Worm (Caenorhabditis elegans) whole organism, L3 larva: ENCODE results near the gene T05C1.3.

Experiments
- elt-3 ChIP-seq, 3 experiments: fragments of 150-350 bp in 1 of 3; sonication (generic microtip) in 2 of 3; optimal IDR thresholded peaks; 2 replicates in 2 of 3; 4 replicates in 1 of 3; lab custom pipeline; 2014 to 2017; ENCODE audit warnings: missing biosample characterization in 3 of 3, missing genetic modification characterization in 3 of 3
- fkh-2 ChIP-seq: fragments of 150-350 bp; optimal IDR thresholded peaks from 2 replicates; lab custom pipeline; 2014; ENCODE audit warnings: missing biosample characterization, missing genetic modification reagents, missing genetic modification characterization
- nhr-237 ChIP-seq: fragments of 150-350 bp; optimal IDR thresholded peaks from 2 replicates; lab custom pipeline; 2014; ENCODE audit warnings: missing biosample characterization, missing genetic modification characterization
- nhr-76 ChIP-seq: fragments of 150-350 bp; sonication (generic microtip); optimal IDR thresholded peaks from 5 replicates; lab custom pipeline; 2014; ENCODE audit warnings: missing biosample characterization, missing genetic modification characterization
- unc-39 ChIP-seq: sonication (generic microtip); optimal IDR thresholded peaks from 4 replicates; lab custom pipeline; 2017; ENCODE audit warnings: missing biosample characterization, missing genetic modification characterization
- zag-1 ChIP-seq: fragments of 150-350 bp; optimal IDR thresholded peaks from 2 replicates; lab custom pipeline; 2014; ENCODE audit warnings: missing biosample characterization, missing genetic modification characterization

DNA sequence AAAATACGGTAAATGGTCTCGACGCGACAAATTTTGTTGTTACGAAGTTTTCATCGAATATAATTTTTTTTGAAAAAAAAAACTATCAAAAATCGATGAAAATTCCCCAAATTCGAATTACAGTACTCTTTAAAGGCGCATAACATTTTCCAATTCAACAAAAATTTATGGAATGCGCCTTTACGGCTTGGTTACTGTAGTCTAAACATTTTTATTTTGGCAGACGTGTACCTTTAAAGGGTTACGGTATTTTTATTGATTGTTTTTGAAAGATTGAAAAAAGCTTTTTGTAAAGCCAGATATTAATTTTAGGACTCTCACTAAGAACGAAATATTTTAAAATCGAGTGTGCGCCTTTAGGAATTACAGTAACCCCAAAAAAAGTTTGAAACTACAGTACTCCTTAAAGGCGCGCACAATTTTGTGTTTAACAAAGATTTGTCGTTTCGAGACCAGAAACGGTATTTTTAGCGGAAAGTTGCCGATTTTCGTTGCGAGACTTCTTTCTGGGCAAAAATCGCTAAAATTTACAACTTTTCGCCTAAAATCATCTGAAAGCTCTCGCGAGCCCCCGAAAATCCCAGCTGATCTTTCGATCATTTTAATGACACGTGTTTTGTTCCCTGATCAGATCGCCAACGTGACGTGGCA, 15.1 kb downstream of the T05C1.3 start:
- no peak for TF ChIP-seq nhr-237 (tag; lab: Kevin White, UChicago)
- TF ChIP-seq zag-1 (tag; lab: Kevin White, UChicago): no peak
- TF ChIP-seq elt-3 (tag; optimal IDR thresholded peaks at IDR 0.05; lab: Kevin White, UChicago): no peak
- no peak for TF ChIP-seq nhr-76 (tag; lab: Kevin White, UChicago)
- TF ChIP-seq unc-39 (tag; lab: Kevin White, UChicago): no peak
- no peak for TF ChIP-seq fkh-2 (tag; lab: Kevin White, UChicago)
